Worm (Caenorhabditis elegans) whole organism, early embryonic: Measurements from ENCODE around the gene air-1.

Source experiments
- B0310.2 ChIP-seq: sonication (generic microtip); optimal IDR thresholded peaks from 2 replicates; lab custom pipeline; 2016; ENCODE audit warnings: mild to moderate bottlenecking, missing genetic modification characterization, missing compliant biosample characterization
- F13C5.2 ChIP-seq: sonication (generic microtip); optimal IDR thresholded peaks from 2 replicates; lab custom pipeline; 2017; ENCODE audit warnings: mild to moderate bottlenecking, missing genetic modification characterization, inconsistent platforms, missing compliant biosample characterization
- aly-1 ChIP-seq: sonication (generic microtip); optimal IDR thresholded peaks from 2 replicates; lab custom pipeline; 2016; ENCODE audit warnings: missing genetic modification characterization, missing compliant biosample characterization
- ama-1 ChIP-seq: fragments of 150-350 bp; optimal IDR thresholded peaks from 2 replicates; lab custom pipeline; 2014
- ceh-36 ChIP-seq: sonication (generic microtip); optimal IDR thresholded peaks from 2 replicates; lab custom pipeline; 2016; ENCODE audit warnings: missing genetic modification characterization, inconsistent platforms, missing compliant biosample characterization
- ets-7 ChIP-seq: sonication (generic microtip); optimal IDR thresholded peaks from 2 replicates; lab custom pipeline; 2016; ENCODE audit warnings: missing genotype, missing genetic modification characterization, missing compliant biosample characterization
- flt-1 ChIP-seq: fragments of 200-800 bp; sonication (Bioruptor generic); IDR thresholded peaks from 2 replicates; pipeline ENCODE4 v1.3.6; 2022; ENCODE audit warnings: missing genetic modification characterization, missing compliant biosample characterization
- hmbx-1 ChIP-seq: sonication (generic microtip); optimal IDR thresholded peaks from 2 replicates; lab custom pipeline; 2016; ENCODE audit warnings: mild to moderate bottlenecking, missing genetic modification characterization, missing compliant biosample characterization
- hmg-4 ChIP-seq: fragments of 200-800 bp; sonication (Bioruptor generic); optimal IDR thresholded peaks from 2 replicates; lab custom pipeline; 2018; ENCODE audit warnings: mild to moderate bottlenecking, missing genetic modification characterization, missing compliant biosample characterization
- hnd-1 ChIP-seq: sonication (generic microtip); optimal IDR thresholded peaks from 2 replicates; lab custom pipeline; 2016; ENCODE audit warnings: missing genetic modification characterization, missing compliant biosample characterization
- scrt-1 ChIP-seq: fragments of 200-800 bp; sonication (Bioruptor generic); IDR thresholded peaks from 2 replicates; pipeline ENCODE4 v1.3.6; 2022; ENCODE audit warnings: missing genetic modification characterization, missing compliant biosample characterization
- tbx-11 ChIP-seq: fragments of 200-800 bp; sonication (Bioruptor generic); IDR thresholded peaks from 2 replicates; pipeline ENCODE4 v1.3.6; 2022; ENCODE audit warnings: missing genetic modification characterization, missing compliant biosample characterization
- tra-4 ChIP-seq: sonication (generic microtip); optimal IDR thresholded peaks from 2 replicates; lab custom pipeline; 2017; ENCODE audit warnings: missing genetic modification characterization, missing compliant biosample characterization

DNA sequence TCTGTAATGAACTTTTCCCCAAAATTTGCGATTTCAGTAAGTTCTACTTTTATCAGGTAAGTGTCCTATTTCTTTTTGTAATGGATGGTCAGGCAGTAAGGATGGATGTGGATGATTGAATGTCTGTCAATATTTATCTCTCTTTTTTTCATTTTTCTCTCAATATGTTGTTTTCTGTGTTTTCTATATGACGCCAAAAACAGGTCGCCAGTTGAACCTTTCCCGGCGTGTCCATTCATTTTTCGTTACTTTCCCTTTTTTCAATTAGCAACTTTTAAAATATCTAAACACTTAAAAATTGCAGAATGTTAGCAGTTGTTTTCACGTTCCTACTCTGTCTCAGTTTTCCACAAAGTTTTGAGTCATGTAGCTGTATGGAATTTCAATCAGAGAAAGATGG is 14.4 kb upstream of the air-1 start, which contains the start of gene timp-1:
- TF ChIP-seq hnd-1 (tag; lab: Kevin White, UChicago) (no peak), aly-1 (tag; lab: Kevin White, UChicago) (no peak), ceh-36 (no peak), ama-1 (lab: Kevin White, UChicago) (no peak), ets-7 (tag; lab: Kevin White, UChicago) (no peak), tra-4 (tag; lab: Kevin White, UChicago) (no peak), F13C5.2 (no peak), tbx-11 (no peak), flt-1 (GFP tag; lab: Robert Waterston, UW) (no peak), B0310.2 (tag; lab: Kevin White, UChicago) (no peak), hmbx-1 (tag; lab: Kevin White, UChicago) (no peak), scrt-1 (GFP tag; lab: Robert Waterston, UW) (no peak), hmg-4 (GFP tag; lab: Kevin White, UChicago) (no peak)
